Worm (Caenorhabditis elegans): ENCODE results near the gene Y77E11A.23.

DNA sequence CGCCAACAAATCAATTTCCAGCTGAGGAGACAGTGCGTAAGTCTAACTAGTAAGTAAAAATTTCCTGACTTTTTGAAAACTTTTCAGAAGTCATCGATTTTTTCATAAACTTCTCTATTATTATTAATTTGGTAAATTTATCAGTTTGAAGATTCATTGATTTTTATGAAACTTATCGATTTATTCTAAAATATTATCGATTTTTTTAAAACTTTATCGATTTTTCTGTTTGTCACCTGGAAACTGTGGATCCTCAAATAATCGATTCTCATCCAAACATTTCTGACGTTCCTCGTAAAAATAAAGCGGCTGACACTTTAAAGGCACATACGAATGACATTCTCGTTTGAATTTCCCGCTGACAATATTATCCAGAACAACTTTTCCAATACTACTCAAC lies 3.8 kb upstream of the Y77E11A.23 start:
- no peak for TF ChIP-seq him-1 (tag; optimal IDR thresholded peaks at IDR 0.05)
- no peak for TF ChIP-seq W03F9.2 (tag; optimal IDR thresholded peaks at IDR 0.05)
- no peak for TF ChIP-seq dao-5 (tag; optimal IDR thresholded peaks at IDR 0.05)
